Fruit fly (Drosophila melanogaster) whole organism, prepupa: ENCODE data around the gene CG33703.

Experiments used
- CG10631 ChIP-seq: fragments of 200-800 bp; sonication (Bioruptor generic); optimal IDR thresholded peaks from 2 replicates; lab custom pipeline; 2016; ENCODE audit warnings: missing biosample characterization, missing genetic modification characterization
- CG34406 ChIP-seq: fragments of 200-800 bp; sonication (Bioruptor generic); optimal IDR thresholded peaks from 3 replicates; lab custom pipeline; 2016; ENCODE audit warnings: missing biosample characterization, missing genetic modification characterization
- CG6163 ChIP-seq: fragments of 200-800 bp; sonication (Bioruptor generic); IDR thresholded peaks from 3 replicates; pipeline ENCODE4 v1.3.6; 2022; ENCODE audit warnings: missing biosample characterization, missing genetic modification characterization
- CG7368 ChIP-seq: fragments of 200-800 bp; sonication (Bioruptor generic); optimal IDR thresholded peaks from 3 replicates; lab custom pipeline; 2016; ENCODE audit warnings: missing biosample characterization, missing genetic modification characterization
- CG8319 ChIP-seq: fragments of 200-800 bp; sonication (Bioruptor generic); optimal IDR thresholded peaks from 3 replicates; lab custom pipeline; 2016; ENCODE audit warnings: missing biosample characterization, missing genetic modification characterization
- Eip78C ChIP-seq: fragments of 200-800 bp; sonication (Bioruptor generic); peaks from one replicate; lab custom pipeline; 2016; ENCODE audit warnings: missing biosample characterization, missing genetic modification characterization
- Hr39 ChIP-seq: fragments of 200-800 bp; sonication (Bioruptor generic); optimal IDR thresholded peaks from 2 replicates; lab custom pipeline; 2016; ENCODE audit warnings: missing biosample characterization, missing genetic modification characterization
- Sox15 ChIP-seq: fragments of 200-800 bp; sonication (Bioruptor generic); optimal IDR thresholded peaks from 3 replicates; lab custom pipeline; 2016; ENCODE audit warnings: missing biosample characterization, missing genetic modification characterization
- achi ChIP-seq: fragments of 200-800 bp; sonication (Bioruptor generic); optimal IDR thresholded peaks from 3 replicates; lab custom pipeline; 2016; ENCODE audit warnings: missing biosample characterization, missing genetic modification characterization
- dac ChIP-seq: fragments of 200-800 bp; sonication (Bioruptor generic); optimal IDR thresholded peaks from 2 replicates; lab custom pipeline; 2017; ENCODE audit warnings: missing biosample characterization, mild to moderate bottlenecking, missing genetic modification characterization

DNA sequence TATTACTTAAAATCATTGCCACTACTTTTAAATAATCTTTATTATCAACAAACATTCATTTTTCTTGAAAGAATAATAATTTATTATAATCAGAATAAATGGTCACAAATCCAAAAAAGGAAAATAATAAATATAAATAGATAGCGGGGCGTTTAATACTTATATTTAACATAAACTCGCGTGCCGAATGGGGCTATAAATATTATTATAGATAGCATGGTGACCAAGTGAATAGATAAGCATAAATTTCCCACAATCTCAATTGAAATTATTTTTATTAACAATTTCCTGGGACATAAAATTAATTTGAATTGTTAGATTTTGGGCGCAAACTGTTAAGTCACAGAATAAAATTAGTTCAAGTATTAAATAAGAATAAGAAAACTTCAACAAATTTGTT, 6.0 kb downstream of the CG33703 start:
- TF ChIP-seq CG8319 (no peak), Eip78C (GFP tag; lab: Kevin White, UChicago) (no peak), Sox15 (no peak), CG10631 (GFP tag; lab: Kevin White, UChicago) (no peak), CG7368 (GFP tag; lab: Kevin White, UChicago) (no peak), dac (GFP tag; lab: Kevin White, UChicago) (no peak), Hr39 (no peak), achi (GFP tag; lab: Kevin White, UChicago) (no peak), CG6163 (GFP tag; lab: Robert Waterston, UW) (no peak), CG34406 (GFP tag; lab: Kevin White, UChicago) (no peak)
